Worm (Caenorhabditis elegans) whole organism, midembryonic: ENCODE data around the gene sox-3.

ENCODE experiments used
- T22C8.4 ChIP-seq: fragments of 200-800 bp; sonication (Bioruptor generic); IDR thresholded peaks from 2 replicates; pipeline ENCODE4 v1.3.6; 2022; ENCODE audit warnings: missing genetic modification characterization, missing compliant biosample characterization
- cog-1 ChIP-seq: sonication (generic microtip); optimal IDR thresholded peaks from 2 replicates; lab custom pipeline; 2016; ENCODE audit warnings: missing genetic modification characterization, missing compliant biosample characterization
- flt-1 ChIP-seq: fragments of 200-800 bp; sonication (Bioruptor generic); IDR thresholded peaks from 2 replicates; pipeline ENCODE4 v1.3.6; 2022; ENCODE audit warnings: missing genetic modification characterization, missing compliant biosample characterization
- klf-2 ChIP-seq: fragments of 200-800 bp; sonication (Bioruptor generic); conservative IDR thresholded peaks from 2 replicates; pipeline ENCODE4 v1.3.6; 2022; ENCODE audit warnings: missing genetic modification reagents, missing genetic modification characterization, missing compliant biosample characterization
- med-1 ChIP-seq: sonication (generic microtip); optimal IDR thresholded peaks from 2 replicates; lab custom pipeline; 2017; ENCODE audit warnings: missing genetic modification characterization, mild to moderate bottlenecking, missing compliant biosample characterization, antibody characterized with exemption, missing genetic modification reagents; ENCODE audit not compliant: insufficient read depth
- ref-1 ChIP-seq: fragments of 200-800 bp; sonication (Bioruptor generic); conservative IDR thresholded peaks from 2 replicates; pipeline ENCODE4 v1.3.6; 2022; ENCODE audit warnings: missing genetic modification reagents, missing genetic modification characterization, missing compliant biosample characterization
- tab-1 ChIP-seq: fragments of 200-800 bp; sonication (Bioruptor generic); IDR thresholded peaks from 2 replicates; pipeline ENCODE4 v1.3.6; 2022; ENCODE audit warnings: missing genetic modification characterization, missing compliant biosample characterization
- ztf-23 ChIP-seq: fragments of 200-800 bp; sonication (Bioruptor generic); IDR thresholded peaks from 2 replicates; pipeline ENCODE4 v1.3.6; 2022; ENCODE audit warnings: missing genetic modification reagents, missing genetic modification characterization, missing compliant biosample characterization
- ztf-29 ChIP-seq: fragments of 200-800 bp; sonication (Bioruptor generic); IDR thresholded peaks from 2 replicates; pipeline ENCODE4 v1.3.6; 2022; ENCODE audit warnings: missing genetic modification reagents, missing genetic modification characterization, missing compliant biosample characterization

- no peak for TF ChIP-seq T22C8.4 (GFP tag; lab: Robert Waterston, UW)
- no peak for TF ChIP-seq ref-1 (GFP tag; lab: Robert Waterston, UW)
- no peak for TF ChIP-seq klf-2 (GFP tag; lab: Robert Waterston, UW)
- TF ChIP-seq cog-1 (tag; lab: Kevin White, UChicago), result no peak
- TF ChIP-seq ztf-29 (GFP tag; lab: Robert Waterston, UW), result no peak
- TF ChIP-seq flt-1, result no peak
- no peak for TF ChIP-seq ztf-23 (GFP tag; lab: Robert Waterston, UW)
- TF ChIP-seq med-1 (GFP tag; lab: Kevin White, UChicago), result no peak
- TF ChIP-seq tab-1 (GFP tag; lab: Robert Waterston, UW), result no peak
Observed at ce11 chrX:14706698-14707285, 14.0 kb upstream of the sox-3 start, which contains the start of gene tmem-184.
